Worm (Caenorhabditis elegans): ENCODE data around the gene C55A6.12.

The C55A6.12 gene

DNA sequence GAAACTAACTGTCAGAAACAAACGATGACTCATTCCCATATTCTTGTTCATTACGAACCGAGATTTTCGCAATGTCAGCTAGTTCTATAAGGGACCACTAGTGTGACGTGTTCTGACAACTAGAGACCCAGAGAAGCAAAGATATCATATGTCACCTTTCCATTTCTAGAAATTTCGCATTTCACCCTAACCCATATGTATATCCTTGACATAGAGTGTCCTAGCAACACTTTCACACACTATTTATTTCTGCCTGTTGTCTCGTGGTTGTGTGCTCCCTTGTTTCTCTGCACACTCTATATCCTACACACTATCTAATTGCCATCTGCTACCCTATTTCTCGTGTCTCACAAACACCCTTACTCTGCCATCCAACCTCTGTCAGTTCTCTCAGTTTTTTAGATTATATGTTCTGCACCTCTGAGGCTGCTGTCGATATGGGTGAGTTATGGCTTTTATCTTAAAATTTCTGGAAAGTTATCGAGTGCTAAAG, 46.0 kb upstream of the C55A6.12 start, which contains the start of the genes F38B7.17 and F38B7.3 (continued):
- TF ChIP-seq akir-1 (GFP tag; optimal IDR thresholded peaks at IDR 0.05) (no peak), nhr-90 (tag; optimal IDR thresholded peaks at IDR 0.05) (no peak), hmg-1.2 (GFP tag; IDR thresholded peaks at IDR 0.05) (peak; percentile 90), F55B11.4 (tag; optimal IDR thresholded peaks at IDR 0.05; ENCODE audit: borderline replicate concordance, insufficient read depth) (no peak), ccch-3 (GFP tag; optimal IDR thresholded peaks at IDR 0.05) (no peak), chd-7 (tag; optimal IDR thresholded peaks at IDR 0.05) (no peak), T26A5.8 (tag; optimal IDR thresholded peaks at IDR 0.05) (no peak), attf-6 (GFP tag; IDR thresholded peaks at IDR 0.05) (no peak), K11D2.4 (GFP tag; IDR thresholded peaks at IDR 0.05) (no peak), ztf-26 (tag; optimal IDR thresholded peaks at IDR 0.05) (peak; percentile 30), sea-2 (GFP tag; IDR thresholded peaks at IDR 0.05) (no peak), hlh-12 (tag; optimal IDR thresholded peaks at IDR 0.05) (no peak), ztf-18 (tag; optimal IDR thresholded peaks at IDR 0.05) (peak; percentile 29), xnd-1 (tag; optimal IDR thresholded peaks at IDR 0.05) (no peak), nfya-2 (GFP tag; IDR thresholded peaks at IDR 0.05) (no peak), sdz-38 (tag; optimal IDR thresholded peaks at IDR 0.05) (no peak), cebp-2 (GFP tag; IDR thresholded peaks at IDR 0.05) (no peak), mxl-1 (tag; optimal IDR thresholded peaks at IDR 0.05) (no peak), D2030.7 (GFP tag; IDR thresholded peaks at IDR 0.05) (no peak), gei-17 (GFP tag; optimal IDR thresholded peaks at IDR 0.05) (no peak), madf-3 (GFP tag; IDR thresholded peaks at IDR 0.05) (no peak), ztf-6 (GFP tag; IDR thresholded peaks at IDR 0.05) (no peak), mcd-1 (GFP tag; IDR thresholded peaks at IDR 0.05) (no peak), unc-62 (GFP tag; optimal IDR thresholded peaks at IDR 0.05) (no peak), rcor-1 (GFP tag; IDR thresholded peaks at IDR 0.05) (no peak), ztf-28 (GFP tag; IDR thresholded peaks at IDR 0.05) (no peak), F39B2.1 (GFP tag; IDR thresholded peaks at IDR 0.05) (no peak), dpl-1 (GFP tag; optimal IDR thresholded peaks at IDR 0.05) (no peak), let-526 (GFP tag; IDR thresholded peaks at IDR 0.05) (no peak), ekl-4 (GFP tag; IDR thresholded peaks at IDR 0.05) (no peak), snpc-3.4 (tag; optimal IDR thresholded peaks at IDR 0.05) (no peak), egl-18 (GFP tag; IDR thresholded peaks at IDR 0.05) (no peak), dox-1 (GFP tag; IDR thresholded peaks at IDR 0.05) (0 out of 2 replicates have a peak, but pooled peaks have one; percentile 19), rec-8 (tag; optimal IDR thresholded peaks at IDR 0.05) (no peak), him-1 (tag; optimal IDR thresholded peaks at IDR 0.05) (no peak), T07F8.4 (tag; optimal IDR thresholded peaks at IDR 0.05) (no peak), hsf-1 (GFP tag; IDR thresholded peaks at IDR 0.05) (no peak), zfh-2 (GFP tag; conservative IDR thresholded peaks at IDR 0.05) (no peak), hrde-1 (tag; optimal IDR thresholded peaks at IDR 0.05; ENCODE audit: borderline replicate concordance) (no peak), ceh-58 (GFP tag; IDR thresholded peaks at IDR 0.05) (no peak), Y53G8AR.9 (GFP tag; conservative IDR thresholded peaks at IDR 0.05) (no peak), Y95B8A.8 (GFP tag; IDR thresholded peaks at IDR 0.05) (no peak), egl-44 (GFP tag; IDR thresholded peaks at IDR 0.05) (no peak), C17E4.6 (GFP tag; IDR thresholded peaks at IDR 0.05) (no peak), ZK185.1 (tag; optimal IDR thresholded peaks at IDR 0.05; ENCODE audit: poor library complexity, severe bottlenecking) (no peak), nfyb-1 (GFP tag; IDR thresholded peaks at IDR 0.05) (no peak), lsy-27 (tag; optimal IDR thresholded peaks at IDR 0.05; ENCODE audit: borderline replicate concordance, insufficient read depth) (no peak), F10E7.11 (tag; optimal IDR thresholded peaks at IDR 0.05) (no peak), F49E8.2 (tag; optimal IDR thresholded peaks at IDR 0.05; ENCODE audit: insufficient read depth) (no peak)

Measured in whole organism, young adult.